Worm (Caenorhabditis elegans) whole organism, L3 larva: Measurements from ENCODE around the gene sru-25.

Experiments used
- ZK546.5 ChIP-seq: sonication (generic microtip); optimal IDR thresholded peaks from 2 replicates; lab custom pipeline; 2017; ENCODE audit warnings: missing biosample characterization, missing genetic modification characterization
- aly-2 ChIP-seq: fragments of 150-350 bp; optimal IDR thresholded peaks from 2 replicates; lab custom pipeline; 2014; ENCODE audit warnings: missing biosample characterization, missing genetic modification characterization
- ama-1 ChIP-seq: fragments of 150-350 bp; optimal IDR thresholded peaks from 2 replicates; lab custom pipeline; 2018
- ceh-16 ChIP-seq: sonication (generic microtip); optimal IDR thresholded peaks from 2 replicates; lab custom pipeline; 2017; ENCODE audit warnings: missing biosample characterization, missing genetic modification characterization
- ceh-28 ChIP-seq: fragments of 150-350 bp; optimal IDR thresholded peaks from 2 replicates; lab custom pipeline; 2014; ENCODE audit warnings: missing biosample characterization, missing genetic modification reagents, missing genetic modification characterization
- ceh-82 ChIP-seq: fragments of 150-350 bp; optimal IDR thresholded peaks from 2 replicates; lab custom pipeline; 2014; ENCODE audit warnings: missing biosample characterization, missing genetic modification characterization
- ceh-9 ChIP-seq: sonication (generic microtip); optimal IDR thresholded peaks from 2 replicates; lab custom pipeline; 2018; ENCODE audit warnings: missing biosample characterization, missing genetic modification characterization
- daf-12 ChIP-seq: fragments of 150-350 bp; optimal IDR thresholded peaks from 2 replicates; lab custom pipeline; 2014; ENCODE audit warnings: missing biosample characterization, missing genetic modification reagents, missing genetic modification characterization
- egl-27 ChIP-seq: sonication (generic microtip); optimal IDR thresholded peaks from 4 replicates; lab custom pipeline; 2017; ENCODE audit warnings: missing biosample characterization, missing genetic modification reagents, missing genetic modification characterization
- elt-2 ChIP-seq: sonication (generic microtip); optimal IDR thresholded peaks from 2 replicates; lab custom pipeline; 2016; ENCODE audit warnings: missing genetic modification reagents, mild to moderate bottlenecking, missing genetic modification characterization, missing compliant biosample characterization
- eor-1 ChIP-seq, 2 experiments: fragments of 150-350 bp; optimal IDR thresholded peaks; 2 replicates each; lab custom pipeline; 2014 to 2018; ENCODE audit warnings: missing biosample characterization in 2 of 2, missing genetic modification characterization in 2 of 2
- fkh-10 ChIP-seq: sonication (generic microtip); optimal IDR thresholded peaks from 2 replicates; lab custom pipeline; 2017; ENCODE audit warnings: missing biosample characterization, missing genetic modification reagents, missing genetic modification characterization
- fkh-2 ChIP-seq: fragments of 150-350 bp; optimal IDR thresholded peaks from 2 replicates; lab custom pipeline; 2014; ENCODE audit warnings: missing biosample characterization, missing genetic modification reagents, missing genetic modification characterization
- hmg-11 ChIP-seq: sonication (generic microtip); optimal IDR thresholded peaks from 2 replicates; lab custom pipeline; 2016; ENCODE audit warnings: missing genetic modification characterization, missing compliant biosample characterization
- jun-1 ChIP-seq: fragments of 150-350 bp; optimal IDR thresholded peaks from 2 replicates; lab custom pipeline; 2014; ENCODE audit warnings: missing biosample characterization, missing genetic modification reagents, missing genetic modification characterization
- lin-15B ChIP-seq: fragments of 150-350 bp; optimal IDR thresholded peaks from 2 replicates; lab custom pipeline; 2014; ENCODE audit warnings: missing biosample characterization, missing genetic modification characterization
- lin-39 ChIP-seq: fragments of 150-350 bp; optimal IDR thresholded peaks from 2 replicates; lab custom pipeline; 2018; ENCODE audit warnings: missing biosample characterization, missing genetic modification reagents, missing genetic modification characterization
- lsy-12 ChIP-seq: sonication (generic microtip); optimal IDR thresholded peaks from 2 replicates; lab custom pipeline; 2016; ENCODE audit warnings: mild to moderate bottlenecking, missing genetic modification characterization, missing compliant biosample characterization
- mdl-1 ChIP-seq: fragments of 150-350 bp; optimal IDR thresholded peaks from 2 replicates; lab custom pipeline; 2014; ENCODE audit warnings: missing biosample characterization, missing genetic modification characterization
- mml-1 ChIP-seq: fragments of 150-350 bp; sonication (generic microtip); optimal IDR thresholded peaks from 3 replicates; lab custom pipeline; 2014; ENCODE audit warnings: missing biosample characterization, missing genetic modification characterization
- nfya-1 ChIP-seq: sonication (generic microtip); optimal IDR thresholded peaks from 2 replicates; lab custom pipeline; 2017; ENCODE audit warnings: missing genetic modification characterization, mild to moderate bottlenecking, missing compliant biosample characterization, antibody characterized with exemption, moderate library complexity; ENCODE audit not compliant: insufficient read depth
- nhr-11 ChIP-seq: fragments of 150-350 bp; optimal IDR thresholded peaks from 2 replicates; lab custom pipeline; 2014; ENCODE audit warnings: missing biosample characterization, missing genetic modification characterization
- nhr-12 ChIP-seq: fragments of 150-350 bp; optimal IDR thresholded peaks from 2 replicates; lab custom pipeline; 2014; ENCODE audit warnings: missing biosample characterization, missing genetic modification characterization
- nhr-237 ChIP-seq: fragments of 150-350 bp; optimal IDR thresholded peaks from 2 replicates; lab custom pipeline; 2014; ENCODE audit warnings: missing biosample characterization, missing genetic modification characterization
- nhr-28 ChIP-seq: fragments of 150-350 bp; optimal IDR thresholded peaks from 2 replicates; lab custom pipeline; 2014; ENCODE audit warnings: missing biosample characterization, missing genetic modification characterization
- nhr-43 ChIP-seq: sonication (generic microtip); optimal IDR thresholded peaks from 2 replicates; lab custom pipeline; 2016; ENCODE audit warnings: mild to moderate bottlenecking, missing genetic modification characterization, missing compliant biosample characterization; ENCODE audit not compliant: poor library complexity, severe bottlenecking
- nhr-67 ChIP-seq: fragments of 150-350 bp; optimal IDR thresholded peaks from 2 replicates; lab custom pipeline; 2014; ENCODE audit warnings: missing biosample characterization, missing genetic modification characterization
- nhr-77 ChIP-seq: fragments of 150-350 bp; optimal IDR thresholded peaks from 2 replicates; lab custom pipeline; 2014; ENCODE audit warnings: missing biosample characterization, missing genetic modification characterization
- pqm-1 ChIP-seq: fragments of 150-350 bp; optimal IDR thresholded peaks from 2 replicates; lab custom pipeline; 2017; ENCODE audit warnings: missing biosample characterization, missing genetic modification characterization, inconsistent platforms
- sea-2 ChIP-seq: fragments of 150-350 bp; sonication (generic microtip); optimal IDR thresholded peaks from 4 replicates; lab custom pipeline; 2014; ENCODE audit warnings: missing biosample characterization, missing genetic modification reagents, missing genetic modification characterization
- skn-1 ChIP-seq: fragments of 150-350 bp; optimal IDR thresholded peaks from 2 replicates; lab custom pipeline; 2014; ENCODE audit warnings: missing biosample characterization, missing genetic modification characterization
- snpc-4 ChIP-seq: fragments of 150-350 bp; optimal IDR thresholded peaks from 2 replicates; lab custom pipeline; 2014; ENCODE audit warnings: missing biosample characterization, missing genetic modification characterization
- tbx-2 ChIP-seq: sonication (generic microtip); optimal IDR thresholded peaks from 2 replicates; lab custom pipeline; 2016; ENCODE audit warnings: mild to moderate bottlenecking, missing genetic modification characterization, missing compliant biosample characterization
- unc-39 ChIP-seq: sonication (generic microtip); optimal IDR thresholded peaks from 4 replicates; lab custom pipeline; 2017; ENCODE audit warnings: missing biosample characterization, missing genetic modification characterization
- zag-1 ChIP-seq: fragments of 150-350 bp; optimal IDR thresholded peaks from 2 replicates; lab custom pipeline; 2014; ENCODE audit warnings: missing biosample characterization, missing genetic modification characterization
- ztf-11 ChIP-seq: fragments of 150-350 bp; optimal IDR thresholded peaks from 2 replicates; lab custom pipeline; 2014; ENCODE audit warnings: missing biosample characterization, missing genetic modification characterization
- ztf-4 ChIP-seq: fragments of 150-350 bp; optimal IDR thresholded peaks from 2 replicates; lab custom pipeline; 2014; ENCODE audit warnings: missing biosample characterization, missing genetic modification characterization

The sru-25 gene

DNA sequence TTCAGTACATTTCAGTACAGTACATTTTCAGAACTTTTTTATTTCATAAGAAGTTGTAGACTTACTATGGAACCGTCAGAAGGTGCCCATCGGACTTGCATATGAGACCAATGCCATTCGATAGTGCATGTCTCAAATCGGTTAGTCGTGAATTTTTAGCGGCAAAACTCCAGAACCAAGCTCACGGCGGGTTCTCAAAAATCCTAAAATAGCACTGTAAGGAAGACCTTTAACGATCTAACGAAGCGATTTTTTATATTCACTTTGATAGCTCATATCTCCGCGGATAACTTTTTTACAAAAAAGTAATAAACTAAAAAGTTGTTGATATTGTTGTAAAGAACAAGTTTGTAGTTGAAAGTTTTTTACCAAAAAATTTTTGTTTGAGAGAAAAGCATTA lies at the start of gene sru-25:
Gene sru-25 (minus strand): TSS at position 101 of the 400 bp plus-strand sequence.
- TF ChIP-seq eor-1 (tag; optimal IDR thresholded peaks at IDR 0.05; lab: Kevin White, UChicago) (no peak), sea-2 (GFP tag; lab: Kevin White, UChicago) (no peak), nhr-77 (tag; lab: Kevin White, UChicago) (no peak), lin-15B (no peak), daf-12 (no peak), egl-27 (tag; lab: Kevin White, UChicago) (no peak), fkh-2 (no peak), ceh-28 (no peak), jun-1 (tag; lab: Kevin White, UChicago) (no peak)

DNA sequence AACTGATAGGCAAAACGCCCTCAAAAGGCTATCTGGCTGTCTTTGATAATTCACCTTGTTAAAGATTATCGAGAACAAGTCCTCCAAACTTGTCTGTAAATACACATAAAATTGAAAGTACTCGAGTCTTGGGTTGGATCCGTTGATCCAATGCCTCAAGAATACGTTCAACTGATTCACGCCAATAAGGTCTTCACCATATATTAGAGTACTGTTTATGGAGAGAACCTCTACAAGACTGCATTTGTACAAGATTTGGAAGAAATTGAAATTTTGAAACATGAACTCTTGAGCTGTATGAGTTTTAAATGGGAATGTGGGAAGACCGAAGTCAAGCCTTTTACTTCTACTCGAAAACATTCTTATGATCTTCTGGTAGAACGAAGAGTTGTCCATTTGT lies 48.8 kb upstream of the sru-25 start:
- TF ChIP-seq skn-1 (tag; lab: Kevin White, UChicago) (no peak), nhr-67 (no peak)

DNA sequence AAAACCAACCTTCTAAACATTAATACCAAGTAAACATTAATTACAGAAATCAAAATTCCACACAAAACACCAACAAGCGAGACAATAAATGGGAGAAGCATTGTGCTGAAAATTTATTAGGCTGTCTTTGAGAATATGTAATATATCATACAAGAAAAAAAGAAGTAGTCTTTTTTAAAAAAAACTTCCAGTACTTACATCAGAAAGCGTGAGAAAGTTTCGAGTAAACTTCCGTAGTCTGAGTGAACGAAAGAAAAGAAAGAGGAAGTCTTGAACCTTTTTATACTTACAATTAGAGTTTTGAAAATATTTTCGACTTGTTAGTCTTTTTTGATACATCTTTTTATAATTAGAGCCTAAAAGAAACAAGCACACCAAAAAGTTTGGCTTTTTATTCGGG lies 45.6 kb upstream of the sru-25 start, which contains the start of gene srbc-40:
Gene srbc-40 (minus strand): TSS at position 101 of the 400 bp plus-strand sequence.
- no peak for TF ChIP-seq fkh-10
- TF ChIP-seq unc-39 (tag; lab: Kevin White, UChicago) = no peak
- TF ChIP-seq nhr-67 = no peak
- no peak for TF ChIP-seq mdl-1 (tag; lab: Kevin White, UChicago)
- no peak for TF ChIP-seq nhr-43 (tag; lab: Kevin White, UChicago)
- TF ChIP-seq ZK546.5 = no peak
- TF ChIP-seq lin-15B = no peak
- no peak for TF ChIP-seq aly-2
- no peak for TF ChIP-seq snpc-4 (tag; lab: Kevin White, UChicago)

DNA sequence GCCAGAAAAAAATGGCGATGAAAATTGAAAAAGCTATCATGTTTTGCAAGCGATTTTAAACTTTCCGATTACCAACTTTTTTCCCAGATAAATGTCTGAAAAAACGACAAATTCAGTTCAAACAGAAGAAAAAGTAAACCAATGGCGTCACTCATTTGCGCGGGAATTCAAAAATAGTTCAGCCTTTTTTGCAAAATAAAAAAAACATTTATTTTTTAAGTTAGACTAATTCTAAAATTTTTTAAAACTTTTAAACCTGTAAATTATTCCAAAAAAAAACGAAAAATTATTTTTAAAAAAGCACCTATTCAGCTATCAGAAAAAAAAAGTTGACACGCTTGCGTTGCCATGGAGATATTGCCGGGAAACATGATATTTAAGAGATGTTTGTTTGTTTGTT lies 38.8 kb upstream of the sru-25 start, which contains the start of gene cyp-33C11:
Gene cyp-33C11 (minus strand): TSS at position 101 of the 400 bp plus-strand sequence.
- TF ChIP-seq lin-39 (no peak), nhr-28 (no peak), ceh-9 (tag; lab: Kevin White, UChicago) (no peak), nhr-11 (tag; lab: Kevin White, UChicago) (no peak), nhr-77 (tag; lab: Kevin White, UChicago) (no peak), ceh-28 (no peak), nhr-12 (no peak), nfya-1 (tag; lab: Kevin White, UChicago) (no peak), nhr-237 (tag; lab: Kevin White, UChicago) (no peak), fkh-2 (no peak), ceh-82 (tag; lab: Kevin White, UChicago) (no peak), ceh-16 (no peak), lin-15B (no peak), mdl-1 (tag; lab: Kevin White, UChicago) (no peak), snpc-4 (tag; lab: Kevin White, UChicago) (no peak), ztf-11 (no peak), ama-1 (lab: Kevin White, UChicago) (no peak)

DNA sequence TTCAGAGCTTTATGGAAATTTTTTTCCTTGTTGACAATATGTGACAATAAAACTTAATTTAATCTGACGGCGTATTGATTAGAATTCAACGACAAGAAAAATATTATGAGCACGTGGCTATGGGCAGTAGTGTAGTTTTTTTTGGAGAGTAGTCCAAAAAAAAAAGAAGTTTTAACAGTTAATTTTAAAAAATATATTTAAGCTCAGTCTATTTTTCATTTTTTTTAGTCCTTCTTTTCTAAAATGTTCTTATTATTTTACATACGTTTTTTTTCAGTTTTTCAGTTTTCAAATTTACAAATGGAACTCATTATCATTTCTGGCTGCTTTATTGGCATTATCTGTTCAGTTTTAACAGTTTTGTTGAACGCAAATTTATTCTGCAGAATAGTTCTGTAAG lies 34.7 kb upstream of the sru-25 start, which contains the start of gene srbc-39:
Gene srbc-39 (plus strand): TSS at position 301 of the 400 bp plus-strand sequence.
- TF ChIP-seq tbx-2 (no peak), daf-12 (no peak), nhr-28 (no peak), nhr-77 (tag; lab: Kevin White, UChicago) (no peak), nhr-67 (no peak), ZK546.5 (no peak), mml-1 (no peak), skn-1 (tag; lab: Kevin White, UChicago) (no peak), elt-2 (tag; lab: Kevin White, UChicago) (no peak), hmg-11 (tag; lab: Kevin White, UChicago) (no peak), lin-15B (no peak), snpc-4 (tag; lab: Kevin White, UChicago) (no peak), zag-1 (tag; lab: Kevin White, UChicago) (no peak), nhr-11 (tag; lab: Kevin White, UChicago) (no peak), lsy-12 (tag; lab: Kevin White, UChicago) (no peak), fkh-10 (no peak), jun-1 (tag; lab: Kevin White, UChicago) (no peak), ztf-4 (tag; lab: Kevin White, UChicago) (no peak), pqm-1 (no peak), fkh-2 (no peak)
